Worm (Caenorhabditis elegans): Measurements from ENCODE around the gene cap-1.
A peak's percentile ranks its signal among the peaks of the same experiment; 100 is the strongest.

DNA sequence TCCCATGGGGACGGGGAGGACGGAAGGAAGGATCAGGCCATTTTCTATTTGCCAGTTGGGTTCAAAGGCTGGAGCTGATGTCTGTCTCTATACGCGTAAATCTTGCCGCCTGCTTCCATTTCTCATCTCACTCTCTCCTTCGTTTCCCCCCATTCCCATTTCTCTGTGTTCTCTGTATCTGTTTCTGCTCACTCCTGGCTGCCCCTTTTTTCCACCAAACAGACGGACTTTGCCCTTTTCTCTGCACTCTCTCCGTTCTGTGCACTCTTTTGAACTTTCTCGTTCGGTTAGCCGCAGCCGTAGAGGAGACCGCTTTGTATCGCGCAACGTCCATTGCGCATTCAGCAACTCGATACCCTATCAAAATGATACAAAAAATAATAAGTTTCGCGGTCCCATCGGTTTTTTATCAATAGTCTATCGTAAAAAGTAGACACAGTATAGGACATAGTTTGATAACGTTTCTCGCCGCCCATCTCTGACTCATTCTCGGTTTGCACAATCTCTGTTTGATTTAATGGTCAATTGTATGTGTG, 5.4 kb upstream of the cap-1 start:
- no peak for TF ChIP-seq nhr-12 (tag; optimal IDR thresholded peaks at IDR 0.05)
- TF ChIP-seq elt-1 (tag; optimal IDR thresholded peaks at IDR 0.05), result no peak
- peak; percentile 49 for TF ChIP-seq blmp-1 (tag; optimal IDR thresholded peaks at IDR 0.05; ENCODE audit: insufficient read depth)
- TF ChIP-seq nhr-237 (tag; optimal IDR thresholded peaks at IDR 0.05), result no peak
- peak; percentile 22 for TF ChIP-seq crh-2 (tag; optimal IDR thresholded peaks at IDR 0.05)
- peak in 1 of 2 experiments; percentile 22 for TF ChIP-seq mdl-1 (tag; optimal IDR thresholded peaks at IDR 0.05)
- TF ChIP-seq zag-1 (tag; optimal IDR thresholded peaks at IDR 0.05), result peak; percentile 60
- peak; percentile 82 for TF ChIP-seq nhr-129 (tag; optimal IDR thresholded peaks at IDR 0.05)
- no peak for TF ChIP-seq nhr-10 (tag; optimal IDR thresholded peaks at IDR 0.05)
